Worm (Caenorhabditis elegans): ENCODE results near the gene T23G4.127.

DNA sequence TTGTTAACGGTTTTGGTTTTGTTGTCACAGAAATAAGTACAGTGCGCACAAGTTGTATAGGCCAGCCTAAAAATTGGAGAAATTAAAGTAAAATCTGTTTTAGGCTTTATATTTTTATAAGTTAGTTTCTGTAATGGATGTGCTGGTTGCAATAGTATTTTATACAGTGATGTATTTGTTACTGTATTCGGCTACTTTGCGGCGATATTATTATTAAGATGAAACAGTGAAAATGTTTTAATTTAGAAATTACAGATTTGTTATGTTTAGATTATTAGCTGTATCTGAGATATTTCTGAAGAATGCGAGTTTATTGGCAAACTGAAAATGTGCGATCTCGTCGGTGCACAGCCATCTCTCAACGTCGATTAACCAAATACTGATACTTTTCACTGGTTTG lies 50.9 kb downstream of the T23G4.127 start, which contains the start of gene ule-4:
- TF ChIP-seq nhr-11 (tag; optimal IDR thresholded peaks at IDR 0.05): no peak
- no peak for TF ChIP-seq F49E8.2 (tag; optimal IDR thresholded peaks at IDR 0.05; ENCODE audit: borderline replicate concordance)
- no peak for TF ChIP-seq fos-1 (tag; optimal IDR thresholded peaks at IDR 0.05)
- TF ChIP-seq rbr-2 (tag; optimal IDR thresholded peaks at IDR 0.05): no peak
- TF ChIP-seq jun-1 (tag; optimal IDR thresholded peaks at IDR 0.05): no peak
- TF ChIP-seq nhr-25 (tag; optimal IDR thresholded peaks at IDR 0.05; ENCODE audit: borderline replicate concordance, insufficient read depth): no peak
- TF ChIP-seq nhr-77 (tag; optimal IDR thresholded peaks at IDR 0.05): no peak
- TF ChIP-seq ztf-11 (tag; optimal IDR thresholded peaks at IDR 0.05): no peak
- no peak for TF ChIP-seq snpc-4 (tag; optimal IDR thresholded peaks at IDR 0.05)
- TF ChIP-seq lir-3 (tag; optimal IDR thresholded peaks at IDR 0.05): no peak
- no peak for TF ChIP-seq F26F4.8 (GFP tag; conservative IDR thresholded peaks at IDR 0.05)
